Worm (Caenorhabditis elegans): ENCODE measurements around the gene rde-8.

- TF ChIP-seq sea-1 (GFP tag; conservative IDR thresholded peaks at IDR 0.05) (no peak), pes-1 (GFP tag; IDR thresholded peaks at IDR 0.05) (no peak), ama-1 (optimal IDR thresholded peaks at IDR 0.05) (no peak), ceh-13 (GFP tag; optimal IDR thresholded peaks at IDR 0.05) (no peak), tra-4 (tag; optimal IDR thresholded peaks at IDR 0.05) (no peak), B0310.2 (tag; optimal IDR thresholded peaks at IDR 0.05) (no peak), hmg-4 (GFP tag; optimal IDR thresholded peaks at IDR 0.05) (no peak), flt-1 (GFP tag; IDR thresholded peaks at IDR 0.05) (no peak), tbx-37 (GFP tag; conservative IDR thresholded peaks at IDR 0.05) (no peak), hmbx-1 (tag; optimal IDR thresholded peaks at IDR 0.05) (no peak), ceh-36 (tag; optimal IDR thresholded peaks at IDR 0.05) (no peak)
Observed at ce11 chrIV:7097450-7097849, 5.6 kb downstream of the rde-8 start.
